Fruit fly (Drosophila melanogaster): ENCODE data around the gene X11Lbeta.

Gene X11Lbeta

DNA sequence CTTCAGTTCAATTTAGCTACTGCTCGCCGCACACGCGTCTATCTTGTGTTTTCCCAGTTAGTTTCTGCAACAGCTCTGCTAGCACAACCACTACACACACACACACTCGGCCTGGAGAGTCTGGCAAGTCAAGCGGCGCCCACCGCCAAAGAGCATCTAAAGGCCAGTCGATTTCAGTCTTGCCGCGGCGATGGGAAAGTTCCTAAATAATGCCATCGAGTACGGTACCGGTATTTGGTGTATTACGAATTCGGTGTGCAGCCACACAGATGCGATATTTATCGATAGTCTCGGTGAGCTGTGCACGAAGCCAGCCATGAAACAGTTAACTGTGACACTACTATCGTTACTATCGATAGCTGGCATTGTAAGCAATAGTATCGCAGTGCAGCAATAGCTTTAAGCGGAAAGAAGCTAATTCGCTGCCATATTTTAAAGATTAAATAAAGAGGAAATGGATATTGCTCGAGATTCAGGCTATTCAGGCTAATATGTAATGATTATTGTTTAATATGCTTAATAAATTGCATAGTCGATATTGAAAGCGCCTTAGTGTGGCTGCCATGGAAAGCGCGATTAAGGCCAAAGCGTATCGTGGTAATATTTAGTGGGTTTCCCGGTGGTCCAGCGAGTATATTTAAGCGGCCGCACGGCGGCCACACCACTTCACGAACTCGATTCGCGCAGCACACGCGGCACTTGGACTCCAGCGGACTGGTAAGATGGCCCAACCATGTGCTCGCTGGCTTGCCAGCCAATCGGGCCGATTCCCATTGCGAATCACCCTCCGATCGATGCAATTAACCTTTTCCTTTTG lies 117.4 kb downstream of the X11Lbeta start, which contains the start of gene stx (continued):
- TF ChIP-seq CG2199 (GFP tag; IDR thresholded peaks at IDR 0.05) = peak; percentile 53; the same call in 1 of the 3 replicates
- TF ChIP-seq CG6272 (GFP tag; IDR thresholded peaks at IDR 0.05) = no peak
- TF ChIP-seq CG14965 (GFP tag; optimal IDR thresholded peaks at IDR 0.05; ENCODE audit: borderline replicate concordance) = no peak
- TF ChIP-seq CG34422 (GFP tag; IDR thresholded peaks at IDR 0.05) = peak; percentile 75
- no peak for TF ChIP-seq eve (GFP tag; optimal IDR thresholded peaks at IDR 0.05)
- no peak for TF ChIP-seq CG9727 (GFP tag; optimal IDR thresholded peaks at IDR 0.05)
- TF ChIP-seq CG30403 (GFP tag; optimal IDR thresholded peaks at IDR 0.05) = peak; percentile 19
- TF ChIP-seq caup (GFP tag; optimal IDR thresholded peaks at IDR 0.05; ENCODE audit: severe bottlenecking) = peak; percentile 63
- TF ChIP-seq Awh (GFP tag; IDR thresholded peaks at IDR 0.05) = peak; percentile 47; the same call in 1 of the 2 replicates
- TF ChIP-seq ems (GFP tag; optimal IDR thresholded peaks at IDR 0.05) = no peak
- peak; percentile 29 for TF ChIP-seq CG10147 (GFP tag; optimal IDR thresholded peaks at IDR 0.05)
- TF ChIP-seq E2f1 (GFP tag; IDR thresholded peaks at IDR 0.05) = peak; percentile 45; the same call in 1 of the 2 replicates
- TF ChIP-seq CG1603 (tag; optimal IDR thresholded peaks at IDR 0.05) = peak; percentile 68
- TF ChIP-seq salm (tag; optimal IDR thresholded peaks at IDR 0.05) = no peak
- TF ChIP-seq CG31441 (GFP tag; IDR thresholded peaks at IDR 0.05) = peak; percentile 43; the same call in 1 of the 2 replicates
- no peak for TF ChIP-seq twi (tag; optimal IDR thresholded peaks at IDR 0.05)
- peak; percentile 49 for TF ChIP-seq YL-1 (GFP tag; optimal IDR thresholded peaks at IDR 0.05)
- TF ChIP-seq BtbVII (GFP tag; optimal IDR thresholded peaks at IDR 0.05) = peak; percentile 9
- TF ChIP-seq klu (GFP tag; IDR thresholded peaks at IDR 0.05) = no peak
- peak; percentile 62 for TF ChIP-seq CG12659 (GFP tag; optimal IDR thresholded peaks at IDR 0.05)
- TF ChIP-seq tin (GFP tag; optimal IDR thresholded peaks at IDR 0.05) = no peak
- TF ChIP-seq unpg (GFP tag; optimal IDR thresholded peaks at IDR 0.05) = no peak
- TF ChIP-seq Dip2 (GFP tag; IDR thresholded peaks at IDR 0.05) = no peak
- peak; percentile 5 for TF ChIP-seq CG13775 (GFP tag; optimal IDR thresholded peaks at IDR 0.05)
- peak; percentile 97 for TF ChIP-seq gfzf (GFP tag; optimal IDR thresholded peaks at IDR 0.05)
- peak; percentile 47 for TF ChIP-seq fd64A (GFP tag; optimal IDR thresholded peaks at IDR 0.05)
- no peak for TF ChIP-seq Ptx1 (GFP tag; IDR thresholded peaks at IDR 0.05)
- no peak for TF ChIP-seq CG5245 (GFP tag; optimal IDR thresholded peaks at IDR 0.05)
- no peak for TF ChIP-seq CG4854 (GFP tag; optimal IDR thresholded peaks at IDR 0.05)
- TF ChIP-seq Oaz (GFP tag; IDR thresholded peaks at IDR 0.05) = no peak
- 0 out of 2 replicates have a peak, but pooled peaks have one; percentile 29 for TF ChIP-seq aop (GFP tag; IDR thresholded peaks at IDR 0.05)
- TF ChIP-seq CG8290 (GFP tag; optimal IDR thresholded peaks at IDR 0.05) = no peak
- TF ChIP-seq CG8290 (tag; optimal IDR thresholded peaks at IDR 0.05) = peak in 1 of 2 experiments; percentile 80
- peak; percentile 94 for TF ChIP-seq CG34224 (GFP tag; IDR thresholded peaks at IDR 0.05; ENCODE audit: partially characterized antibody)
- peak; percentile 65 for TF ChIP-seq lab (GFP tag; optimal IDR thresholded peaks at IDR 0.05)
- no peak for TF ChIP-seq CG7839 (tag; optimal IDR thresholded peaks at IDR 0.05)
- TF ChIP-seq eyg (GFP tag; optimal IDR thresholded peaks at IDR 0.05) = no peak
- peak; percentile 98 for TF ChIP-seq CG3995 (GFP tag; optimal IDR thresholded peaks at IDR 0.05)
- TF ChIP-seq az2 (GFP tag; optimal IDR thresholded peaks at IDR 0.05) = no peak
- TF ChIP-seq nom (GFP tag; optimal IDR thresholded peaks at IDR 0.05) = peak; percentile 74
- TF ChIP-seq tna (GFP tag; IDR thresholded peaks at IDR 0.05; ENCODE audit: partially characterized antibody) = peak; percentile 87
- TF ChIP-seq ash1 (GFP tag; optimal IDR thresholded peaks at IDR 0.05) = no peak
- TF ChIP-seq NK7.1 (GFP tag; optimal IDR thresholded peaks at IDR 0.05) = no peak
- 0 out of 2 replicates have a peak, but pooled peaks have one; percentile 23 for TF ChIP-seq CG11247 (GFP tag; IDR thresholded peaks at IDR 0.05)
- peak in 1 of 3 experiments; percentile 18 for TF ChIP-seq lola (GFP tag; optimal IDR thresholded peaks at IDR 0.05)
- no peak for TF ChIP-seq CG4404 (GFP tag; IDR thresholded peaks at IDR 0.05)
- no peak for TF ChIP-seq CG11723 (GFP tag; optimal IDR thresholded peaks at IDR 0.05)
- peak; percentile 63 for TF ChIP-seq CG17359 (tag; optimal IDR thresholded peaks at IDR 0.05)
- TF ChIP-seq sqz (GFP tag; optimal IDR thresholded peaks at IDR 0.05) = peak; percentile 15
